Worm (Caenorhabditis elegans) whole organism, L4 larva: ENCODE measurements around the gene dcr-1.

Source experiments
- Y105C5A.15 ChIP-seq: fragments of 200-800 bp; sonication (Bioruptor generic); IDR thresholded peaks from 2 replicates; pipeline ENCODE4 v1.3.6; 2022; ENCODE audit warnings: missing genetic modification characterization, missing compliant biosample characterization
- ceh-82 ChIP-seq: sonication (generic microtip); optimal IDR thresholded peaks from 2 replicates; lab custom pipeline; 2017; ENCODE audit warnings: missing biosample characterization, missing genetic modification characterization
- cey-2 ChIP-seq: sonication (generic microtip); optimal IDR thresholded peaks from 3 replicates; lab custom pipeline; 2017; ENCODE audit warnings: missing genetic modification characterization, mild to moderate bottlenecking, missing compliant biosample characterization, antibody characterized with exemption, borderline replicate concordance; ENCODE audit not compliant: insufficient read depth
- ctbp-1 ChIP-seq: fragments of 200-800 bp; sonication (Bioruptor generic); IDR thresholded peaks from 2 replicates; pipeline ENCODE4 v1.3.6; 2022; ENCODE audit warnings: missing genetic modification reagents, missing genetic modification characterization, missing compliant biosample characterization
- egl-27 ChIP-seq: sonication (generic microtip); optimal IDR thresholded peaks from 3 replicates; lab custom pipeline; 2017; ENCODE audit warnings: missing biosample characterization, missing genetic modification reagents, missing genetic modification characterization
- fkh-10 ChIP-seq: fragments of 150-350 bp; optimal IDR thresholded peaks from 2 replicates; lab custom pipeline; 2014; ENCODE audit warnings: missing biosample characterization, missing genetic modification reagents, missing genetic modification characterization
- fos-1 ChIP-seq: fragments of 150-350 bp; optimal IDR thresholded peaks from 2 replicates; lab custom pipeline; 2014; ENCODE audit warnings: missing biosample characterization, missing genetic modification characterization
- mdt-29 ChIP-seq: fragments of 200-800 bp; sonication (Bioruptor generic); IDR thresholded peaks from 2 replicates; pipeline ENCODE4 v1.3.6; 2022; ENCODE audit warnings: missing genetic modification reagents, missing genetic modification characterization, missing compliant biosample characterization
- nhr-10 ChIP-seq: fragments of 150-350 bp; optimal IDR thresholded peaks from 2 replicates; lab custom pipeline; 2014; ENCODE audit warnings: missing biosample characterization, missing genetic modification characterization
- nhr-25 ChIP-seq: sonication (generic microtip); optimal IDR thresholded peaks from 2 replicates; lab custom pipeline; 2017; ENCODE audit warnings: missing genetic modification characterization, mild to moderate bottlenecking, missing compliant biosample characterization, antibody characterized with exemption, moderate library complexity, borderline replicate concordance; ENCODE audit not compliant: insufficient read depth
- saeg-2 ChIP-seq: fragments of 200-800 bp; sonication (Bioruptor generic); IDR thresholded peaks from 2 replicates; pipeline ENCODE4 v1.3.6; 2022; ENCODE audit warnings: missing genetic modification reagents, missing genetic modification characterization, missing compliant biosample characterization
- snpc-4 ChIP-seq: fragments of 150-350 bp; optimal IDR thresholded peaks from 2 replicates; lab custom pipeline; 2014; ENCODE audit warnings: missing biosample characterization, missing genetic modification characterization
- ztf-11 ChIP-seq: fragments of 150-350 bp; optimal IDR thresholded peaks from 2 replicates; lab custom pipeline; 2014; ENCODE audit warnings: missing biosample characterization, missing genetic modification characterization
- ztf-7 ChIP-seq: fragments of 150-350 bp; optimal IDR thresholded peaks from 2 replicates; lab custom pipeline; 2014; ENCODE audit warnings: missing biosample characterization, missing genetic modification characterization

- TF ChIP-seq ceh-82 (tag; lab: Kevin White, UChicago) (no peak), snpc-4 (no peak), ztf-11 (tag; lab: Kevin White, UChicago) (no peak), saeg-2 (GFP tag; lab: Robert Waterston, UW) (no peak), Y105C5A.15 (no peak), egl-27 (tag; lab: Kevin White, UChicago) (no peak), nhr-10 (tag; lab: Kevin White, UChicago) (no peak), mdt-29 (GFP tag; lab: Robert Waterston, UW) (no peak), ztf-7 (tag; lab: Kevin White, UChicago) (no peak), cey-2 (tag; lab: Kevin White, UChicago) (no peak), nhr-25 (tag; lab: Kevin White, UChicago) (no peak), ctbp-1 (GFP tag; lab: Robert Waterston, UW) (no peak), fos-1 (tag; lab: Kevin White, UChicago) (no peak), fkh-10 (no peak)
Observed at ce11 chrIII:8044187-8044586, 35.9 kb downstream of the dcr-1 start, which contains the start of gene K12H4.5.
